Fruit fly (Drosophila melanogaster) whole organism, embryonic: ENCODE results near the gene CG13038.

Experiments used
- Ada2b ChIP-seq: fragments of 200-800 bp; sonication (Bioruptor generic); IDR thresholded peaks from 2 replicates; pipeline ENCODE4 v1.3.6; 2022; ENCODE audit warnings: missing biosample characterization, missing genetic modification characterization
- Adf1 ChIP-seq: fragments of 200-800 bp; sonication (Bioruptor generic); IDR thresholded peaks from 2 replicates; pipeline ENCODE4 v1.3.6; 2022; ENCODE audit warnings: missing biosample characterization, missing genetic modification characterization
- Antp ChIP-seq: fragments of 200-800 bp; sonication (Bioruptor generic); optimal IDR thresholded peaks from 3 replicates; lab custom pipeline; 2016; ENCODE audit warnings: missing biosample characterization, missing genetic modification characterization
- CG10366 ChIP-seq: fragments of 200-800 bp; sonication (Bioruptor generic); IDR thresholded peaks from 2 replicates; pipeline ENCODE4 v1.3.6; 2022; ENCODE audit warnings: missing biosample characterization, missing genetic modification characterization
- CG10431 ChIP-seq: fragments of 200-800 bp; sonication (Bioruptor generic); optimal IDR thresholded peaks from 3 replicates; lab custom pipeline; 2018; ENCODE audit warnings: missing biosample characterization, mild to moderate bottlenecking, missing genetic modification characterization
- CG10565 ChIP-seq: fragments of 200-800 bp; sonication (Bioruptor generic); optimal IDR thresholded peaks from 3 replicates; lab custom pipeline; 2016; ENCODE audit warnings: missing biosample characterization, mild to moderate bottlenecking, missing genetic modification characterization
- CG12219 ChIP-seq: fragments of 200-800 bp; sonication (Bioruptor generic); optimal IDR thresholded peaks from 3 replicates; lab custom pipeline; 2018; ENCODE audit warnings: missing biosample characterization, mild to moderate bottlenecking, missing genetic modification characterization
- CG12236 ChIP-seq: fragments of 200-800 bp; sonication (Bioruptor generic); optimal IDR thresholded peaks from 2 replicates; lab custom pipeline; 2016; ENCODE audit warnings: missing biosample characterization, missing genetic modification characterization
- CG12299 ChIP-seq: fragments of 200-800 bp; sonication (Bioruptor generic); optimal IDR thresholded peaks from 2 replicates; lab custom pipeline; 2018; ENCODE audit warnings: missing biosample characterization, mild to moderate bottlenecking, missing genetic modification characterization
- CG1233 ChIP-seq: fragments of 200-800 bp; sonication (Bioruptor generic); optimal IDR thresholded peaks from 4 replicates; lab custom pipeline; 2018; ENCODE audit warnings: missing biosample characterization, mild to moderate bottlenecking, missing genetic modification characterization
- CG12769 ChIP-seq: fragments of 200-800 bp; sonication (Bioruptor generic); optimal IDR thresholded peaks from 2 replicates; lab custom pipeline; 2019; ENCODE audit warnings: missing biosample characterization, mild to moderate bottlenecking, missing genetic modification characterization, moderate library complexity
- CG13624 ChIP-seq: fragments of 200-800 bp; sonication (Bioruptor generic); optimal IDR thresholded peaks from 2 replicates; lab custom pipeline; 2016; ENCODE audit warnings: missing biosample characterization, missing genetic modification characterization
- CG16815 ChIP-seq: fragments of 200-800 bp; sonication (Bioruptor generic); optimal IDR thresholded peaks from 3 replicates; lab custom pipeline; 2017; ENCODE audit warnings: missing biosample characterization, mild to moderate bottlenecking, missing genetic modification characterization
- CG17186 ChIP-seq: fragments of 200-800 bp; sonication (Bioruptor generic); optimal IDR thresholded peaks from 3 replicates; lab custom pipeline; 2017; ENCODE audit warnings: missing biosample characterization, missing genetic modification reagents, missing genetic modification characterization
- CG2116 ChIP-seq: fragments of 200-800 bp; sonication (Bioruptor generic); optimal IDR thresholded peaks from 3 replicates; lab custom pipeline; 2018; ENCODE audit warnings: missing biosample characterization, mild to moderate bottlenecking, missing genetic modification characterization
- CG2129 ChIP-seq: fragments of 200-800 bp; sonication (Bioruptor generic); IDR thresholded peaks from 2 replicates; pipeline ENCODE4 v1.3.6; 2022; ENCODE audit warnings: missing biosample characterization, missing genetic modification characterization; ENCODE audit not compliant: partially characterized antibody
- CG2712 ChIP-seq: fragments of 200-800 bp; optimal IDR thresholded peaks from 3 replicates; lab custom pipeline; 2019; ENCODE audit warnings: missing biosample characterization, mild to moderate bottlenecking, missing genetic modification characterization, moderate library complexity
- CG30431 ChIP-seq: fragments of 200-800 bp; sonication (Bioruptor generic); optimal IDR thresholded peaks from 2 replicates; lab custom pipeline; 2017; ENCODE audit warnings: missing biosample characterization, missing genetic modification characterization
- CG31441 ChIP-seq: fragments of 200-800 bp; sonication (Bioruptor generic); IDR thresholded peaks from 2 replicates; pipeline ENCODE4 v1.3.6; 2022; ENCODE audit warnings: missing biosample characterization, missing genetic modification characterization
- CG32772 ChIP-seq: fragments of 200-800 bp; sonication (Bioruptor generic); IDR thresholded peaks from 2 replicates; pipeline ENCODE4 v1.3.6; 2022; ENCODE audit warnings: missing biosample characterization, missing genetic modification characterization
- CG3847 ChIP-seq: fragments of 200-800 bp; sonication (Bioruptor generic); IDR thresholded peaks from 2 replicates; pipeline ENCODE4 v1.3.6; 2022; ENCODE audit warnings: missing biosample characterization, missing genetic modification characterization
- CG4360 ChIP-seq: fragments of 200-800 bp; sonication (Bioruptor generic); IDR thresholded peaks from 2 replicates; pipeline ENCODE4 v1.3.6; 2022; ENCODE audit warnings: missing biosample characterization, missing genetic modification characterization
- CG6254 ChIP-seq: fragments of 200-800 bp; sonication (Bioruptor generic); optimal IDR thresholded peaks from 3 replicates; lab custom pipeline; 2017; ENCODE audit warnings: mild to moderate bottlenecking, missing biosample characterization, missing genetic modification reagents, missing genetic modification characterization
- CHES-1-like ChIP-seq: fragments of 200-800 bp; sonication (Bioruptor generic); optimal IDR thresholded peaks from 2 replicates; lab custom pipeline; 2016; ENCODE audit warnings: missing biosample characterization, missing genetic modification characterization
- Chrac-16 ChIP-seq: fragments of 200-800 bp; sonication (Bioruptor generic); optimal IDR thresholded peaks from 3 replicates; lab custom pipeline; 2016; ENCODE audit warnings: missing biosample characterization, missing genetic modification characterization
- CoRest ChIP-seq: fragments of 200-800 bp; sonication (Bioruptor generic); optimal IDR thresholded peaks from 3 replicates; lab custom pipeline; 2018; ENCODE audit warnings: missing biosample characterization, mild to moderate bottlenecking, missing genetic modification characterization, moderate library complexity
- GATAe ChIP-seq: fragments of 200-800 bp; sonication (Bioruptor generic); conservative IDR thresholded peaks from 2 replicates; pipeline ENCODE4 v1.3.6; 2022; ENCODE audit warnings: missing biosample characterization, missing genetic modification characterization
- Gsc ChIP-seq: fragments of 200-800 bp; sonication (Bioruptor generic); IDR thresholded peaks from 2 replicates; pipeline ENCODE4 v1.3.6; 2022; ENCODE audit warnings: missing biosample characterization, missing genetic modification characterization
- Gug ChIP-seq: fragments of 200-800 bp; sonication (Bioruptor generic); IDR thresholded peaks from 4 replicates; pipeline ENCODE4 v1.3.6; 2022; ENCODE audit warnings: missing biosample characterization, missing genetic modification characterization
- Jarid2 ChIP-seq: fragments of 200-800 bp; sonication (Bioruptor generic); optimal IDR thresholded peaks from 3 replicates; lab custom pipeline; 2017; ENCODE audit warnings: mild to moderate bottlenecking, missing biosample characterization, missing genetic modification reagents, missing genetic modification characterization
- Mad ChIP-seq: fragments of 200-800 bp; sonication (Bioruptor generic); optimal IDR thresholded peaks from 2 replicates; lab custom pipeline; 2016; ENCODE audit warnings: missing biosample characterization, missing genetic modification characterization
- Meics ChIP-seq: fragments of 200-800 bp; sonication (Bioruptor generic); optimal IDR thresholded peaks from 2 replicates; lab custom pipeline; 2017; ENCODE audit warnings: missing biosample characterization, mild to moderate bottlenecking, missing genetic modification characterization
- NC2α ChIP-seq: fragments of 200-800 bp; sonication (Bioruptor generic); optimal IDR thresholded peaks from 2 replicates; lab custom pipeline; 2016; ENCODE audit warnings: missing biosample characterization, missing genetic modification characterization
- NC2β ChIP-seq: fragments of 200-800 bp; sonication (Bioruptor generic); optimal IDR thresholded peaks from 2 replicates; lab custom pipeline; 2016; ENCODE audit warnings: missing biosample characterization, missing genetic modification characterization
- Usf ChIP-seq: fragments of 200-800 bp; sonication (Bioruptor generic); optimal IDR thresholded peaks from 2 replicates; lab custom pipeline; 2017; ENCODE audit warnings: missing genotype, missing biosample characterization, missing genetic modification characterization
- aop ChIP-seq: fragments of 200-800 bp; sonication (Bioruptor generic); IDR thresholded peaks from 2 replicates; pipeline ENCODE4 v1.3.6; 2022; ENCODE audit warnings: missing biosample characterization, missing genetic modification characterization
- bcd ChIP-seq: fragments of 200-800 bp; sonication (Bioruptor generic); optimal IDR thresholded peaks from 2 replicates; lab custom pipeline; 2017; ENCODE audit warnings: missing biosample characterization, mild to moderate bottlenecking, missing genetic modification characterization
- chinmo ChIP-seq: fragments of 200-800 bp; sonication (Bioruptor generic); IDR thresholded peaks from 4 replicates; pipeline ENCODE4 v1.3.6; 2022; ENCODE audit warnings: missing biosample characterization, missing genetic modification characterization; ENCODE audit not compliant: partially characterized antibody
- chm ChIP-seq: fragments of 200-800 bp; sonication (Bioruptor generic); IDR thresholded peaks from 2 replicates; pipeline ENCODE4 v1.3.6; 2022; ENCODE audit warnings: missing biosample characterization, missing genetic modification characterization
- crol ChIP-seq: fragments of 200-800 bp; sonication (Bioruptor generic); IDR thresholded peaks from 2 replicates; pipeline ENCODE4 v1.3.6; 2022; ENCODE audit warnings: missing biosample characterization, missing genetic modification characterization
- danr ChIP-seq: fragments of 200-800 bp; sonication (Bioruptor generic); IDR thresholded peaks from 2 replicates; pipeline ENCODE4 v1.3.6; 2022; ENCODE audit warnings: missing biosample characterization, missing genetic modification characterization
- dmrt99B ChIP-seq: fragments of 200-800 bp; sonication (Bioruptor generic); optimal IDR thresholded peaks from 2 replicates; lab custom pipeline; 2018; ENCODE audit warnings: missing biosample characterization, mild to moderate bottlenecking, missing genetic modification characterization, moderate library complexity
- fd64A ChIP-seq: fragments of 200-800 bp; sonication (Bioruptor generic); optimal IDR thresholded peaks from 3 replicates; lab custom pipeline; 2018; ENCODE audit warnings: missing biosample characterization, mild to moderate bottlenecking, missing genetic modification characterization
- gem ChIP-seq: fragments of 200-800 bp; sonication (Bioruptor generic); optimal IDR thresholded peaks from 2 replicates; lab custom pipeline; 2019; ENCODE audit warnings: missing biosample characterization, mild to moderate bottlenecking, missing genetic modification characterization, moderate library complexity
- jing ChIP-seq: fragments of 200-800 bp; sonication (Bioruptor generic); optimal IDR thresholded peaks from 2 replicates; lab custom pipeline; 2018; ENCODE audit warnings: missing biosample characterization, mild to moderate bottlenecking, missing genetic modification characterization
- mam ChIP-seq: fragments of 200-800 bp; sonication (Bioruptor generic); optimal IDR thresholded peaks from 3 replicates; lab custom pipeline; 2016; ENCODE audit warnings: missing biosample characterization, missing genetic modification characterization
- repo ChIP-seq: fragments of 200-800 bp; sonication (Bioruptor generic); optimal IDR thresholded peaks from 2 replicates; lab custom pipeline; 2016; ENCODE audit warnings: missing biosample characterization, missing genetic modification characterization
- slbo ChIP-seq: fragments of 200-800 bp; sonication (Bioruptor generic); IDR thresholded peaks from 2 replicates; pipeline ENCODE4 v1.3.6; 2022; ENCODE audit warnings: missing biosample characterization, missing genetic modification characterization
- tll ChIP-seq, 2 experiments: fragments of 200-800 bp in 1 of 2; fragments of >200 bp in 1 of 2; sonication (Bioruptor generic) in 1 of 2; optimal IDR thresholded peaks; 2 replicates each; lab custom pipeline; 2017 to 2019; ENCODE audit warnings: missing biosample characterization in 2 of 2, missing genetic modification characterization in 2 of 2, mild to moderate bottlenecking in 1 of 2, moderate library complexity in 1 of 2
- trh ChIP-seq: fragments of 200-800 bp; sonication (Bioruptor generic); optimal IDR thresholded peaks from 2 replicates; lab custom pipeline; 2016; ENCODE audit warnings: missing biosample characterization, missing genetic modification characterization
- vnd ChIP-seq: fragments of 200-800 bp; sonication (Bioruptor generic); IDR thresholded peaks from 3 replicates; pipeline ENCODE4 v1.3.6; 2022; ENCODE audit warnings: missing biosample characterization, missing genetic modification characterization; ENCODE audit not compliant: partially characterized antibody
- zen ChIP-seq: fragments of 200-800 bp; sonication (Bioruptor generic); optimal IDR thresholded peaks from 3 replicates; lab custom pipeline; 2018; ENCODE audit warnings: missing biosample characterization, mild to moderate bottlenecking, missing genetic modification characterization, moderate library complexity

The CG13038 gene

dm6 chr3L:16309972-16310371 lies 17.7 kb downstream of the CG13038 start (continued):
- TF ChIP-seq CG12219 (GFP tag; lab: Kevin White, UChicago) (no peak), gem (peak; percentile 35), CG12236 (GFP tag; lab: Kevin White, UChicago) (no peak), CG12299 (tag; lab: Kevin White, UChicago) (no peak), Chrac-16 (GFP tag; lab: Kevin White, UChicago) (no peak), CG2129 (GFP tag; lab: Robert Waterston, UW) (no peak), CG10366 (GFP tag; lab: Robert Waterston, UW) (0 out of 2 replicates have a peak, but pooled peaks have one; percentile 13), jing (no peak), Adf1 (no peak), CG30431 (GFP tag; lab: Kevin White, UChicago) (no peak), CG13624 (GFP tag; lab: Kevin White, UChicago) (no peak), chinmo (GFP tag; lab: Robert Waterston, UW) (0 out of 4 replicates have a peak, but pooled peaks have one; percentile 24), CG4360 (GFP tag; lab: Robert Waterston, UW) (no peak), bcd (GFP tag; lab: Kevin White, UChicago) (no peak), CoRest (tag; lab: Kevin White, UChicago) (no peak), Usf (GFP tag; lab: Kevin White, UChicago) (no peak), Mad (GFP tag; lab: Kevin White, UChicago) (no peak), CG16815 (peak; percentile 14), CG31441 (GFP tag; lab: Robert Waterston, UW) (no peak), chm (GFP tag; lab: Robert Waterston, UW) (no peak), Meics (GFP tag; lab: Kevin White, UChicago) (peak; percentile 30), tll (GFP tag; optimal IDR thresholded peaks at IDR 0.05; lab: Kevin White, UChicago) (no peak), CG1233 (GFP tag; lab: Kevin White, UChicago) (no peak), NC2β (GFP tag; lab: Kevin White, UChicago) (no peak), aop (no peak), CG6254 (no peak), CG3847 (peak; percentile 26; the same call in 1 of the 2 replicates), danr (no peak), Antp (peak; percentile 5), CG10565 (GFP tag; lab: Kevin White, UChicago) (no peak), CHES-1-like (GFP tag; lab: Kevin White, UChicago) (no peak), Ada2b (GFP tag; lab: Robert Waterston, UW) (no peak), fd64A (GFP tag; lab: Kevin White, UChicago) (no peak), dmrt99B (tag; lab: Kevin White, UChicago) (no peak), Gug (0 out of 4 replicates have a peak, but pooled peaks have one; percentile 6), CG17186 (GFP tag; lab: Kevin White, UChicago) (no peak), Gsc (no peak), Jarid2 (GFP tag; lab: Kevin White, UChicago) (no peak), zen (tag; lab: Kevin White, UChicago) (no peak), CG32772 (GFP tag; lab: Robert Waterston, UW) (no peak), repo (GFP tag; lab: Kevin White, UChicago) (no peak), trh (GFP tag; lab: Kevin White, UChicago) (no peak), GATAe (GFP tag; lab: Robert Waterston, UW) (no peak), CG10431 (GFP tag; lab: Kevin White, UChicago) (no peak), mam (GFP tag; lab: Kevin White, UChicago) (peak; percentile 32), vnd (GFP tag; lab: Robert Waterston, UW) (no peak), slbo (peak; percentile 72), CG2116 (GFP tag; lab: Kevin White, UChicago) (no peak), NC2α (no peak), crol (GFP tag; lab: Robert Waterston, UW) (no peak), CG12769 (tag; lab: Kevin White, UChicago) (peak; percentile 54), CG2712 (tag; lab: Kevin White, UChicago) (no peak)
